Fruit fly (Drosophila melanogaster) whole organism, embryonic: ENCODE data around the gene CG32432.
A peak's percentile ranks its signal among the peaks of the same experiment; 100 is the strongest.

Experiments
- CG10979 ChIP-seq: fragments of 200-800 bp; sonication (Bioruptor generic); optimal IDR thresholded peaks from 2 replicates; lab custom pipeline; 2018; ENCODE audit warnings: missing biosample characterization, mild to moderate bottlenecking, missing genetic modification characterization, moderate library complexity
- CG11504 ChIP-seq: fragments of 200-800 bp; sonication (Bioruptor generic); optimal IDR thresholded peaks from 3 replicates; lab custom pipeline; 2019; ENCODE audit warnings: missing biosample characterization, mild to moderate bottlenecking, missing genetic modification characterization, moderate library complexity
- CG12391 ChIP-seq: fragments of 200-800 bp; sonication (Bioruptor generic); optimal IDR thresholded peaks from 3 replicates; lab custom pipeline; 2018; ENCODE audit warnings: missing biosample characterization, mild to moderate bottlenecking, missing genetic modification characterization, moderate library complexity
- CG13775 ChIP-seq: fragments of 200-800 bp; sonication (Bioruptor generic); optimal IDR thresholded peaks from 3 replicates; lab custom pipeline; 2017; ENCODE audit warnings: missing biosample characterization, mild to moderate bottlenecking, missing genetic modification characterization
- CG1602 ChIP-seq: fragments of 200-800 bp; sonication (Bioruptor generic); optimal IDR thresholded peaks from 3 replicates; lab custom pipeline; 2016; ENCODE audit warnings: missing biosample characterization, missing genetic modification characterization
- CG16779 ChIP-seq: fragments of 200-800 bp; sonication (Bioruptor generic); IDR thresholded peaks from 2 replicates; pipeline ENCODE4 v1.3.6; 2022; ENCODE audit warnings: missing biosample characterization, missing genetic modification characterization
- CG17361 ChIP-seq: fragments of 200-800 bp; sonication (Bioruptor generic); IDR thresholded peaks from 3 replicates; pipeline ENCODE4 v1.3.6; 2022; ENCODE audit warnings: missing biosample characterization, missing genetic modification characterization
- CG17829 ChIP-seq: fragments of 200-800 bp; optimal IDR thresholded peaks from 2 replicates; lab custom pipeline; 2019; ENCODE audit warnings: missing biosample characterization, mild to moderate bottlenecking, missing genetic modification characterization, moderate library complexity
- CG18262 ChIP-seq: fragments of 200-800 bp; optimal IDR thresholded peaks from 3 replicates; lab custom pipeline; 2019; ENCODE audit warnings: missing biosample characterization, mild to moderate bottlenecking, missing genetic modification characterization, moderate library complexity
- CG2120 ChIP-seq: fragments of 200-800 bp; sonication (Bioruptor generic); optimal IDR thresholded peaks from 3 replicates; lab custom pipeline; 2016; ENCODE audit warnings: missing biosample characterization, missing genetic modification characterization
- CG2678 ChIP-seq: fragments of 200-800 bp; sonication (Bioruptor generic); optimal IDR thresholded peaks from 3 replicates; lab custom pipeline; 2019; ENCODE audit warnings: missing biosample characterization, mild to moderate bottlenecking, missing genetic modification characterization, moderate library complexity
- CG2712 ChIP-seq: fragments of 200-800 bp; optimal IDR thresholded peaks from 3 replicates; lab custom pipeline; 2019; ENCODE audit warnings: missing biosample characterization, mild to moderate bottlenecking, missing genetic modification characterization, moderate library complexity
- CG31441 ChIP-seq: fragments of 200-800 bp; sonication (Bioruptor generic); IDR thresholded peaks from 2 replicates; pipeline ENCODE4 v1.3.6; 2022; ENCODE audit warnings: missing biosample characterization, missing genetic modification characterization
- CG32772 ChIP-seq: fragments of 200-800 bp; sonication (Bioruptor generic); IDR thresholded peaks from 2 replicates; pipeline ENCODE4 v1.3.6; 2022; ENCODE audit warnings: missing biosample characterization, missing genetic modification characterization
- CG33557 ChIP-seq: fragments of 200-800 bp; sonication (Bioruptor generic); optimal IDR thresholded peaks from 2 replicates; lab custom pipeline; 2019; ENCODE audit warnings: missing biosample characterization, mild to moderate bottlenecking, missing genetic modification characterization, moderate library complexity
- CG7839 ChIP-seq: fragments of 200-800 bp; sonication (Bioruptor generic); optimal IDR thresholded peaks from 3 replicates; lab custom pipeline; 2018; ENCODE audit warnings: missing biosample characterization, mild to moderate bottlenecking, missing genetic modification characterization, moderate library complexity
- CG8089 ChIP-seq: fragments of 200-800 bp; sonication (Bioruptor generic); optimal IDR thresholded peaks from 3 replicates; lab custom pipeline; 2016; ENCODE audit warnings: missing biosample characterization, missing genetic modification characterization
- CG8388 ChIP-seq: fragments of 200-800 bp; sonication (Bioruptor generic); optimal IDR thresholded peaks from 2 replicates; lab custom pipeline; 2019; ENCODE audit warnings: missing biosample characterization, mild to moderate bottlenecking, missing genetic modification characterization, moderate library complexity
- CoRest ChIP-seq: fragments of 200-800 bp; sonication (Bioruptor generic); optimal IDR thresholded peaks from 3 replicates; lab custom pipeline; 2018; ENCODE audit warnings: missing biosample characterization, mild to moderate bottlenecking, missing genetic modification characterization, moderate library complexity
- Dip2 ChIP-seq: fragments of 200-800 bp; sonication (Bioruptor generic); IDR thresholded peaks from 2 replicates; pipeline ENCODE4 v1.3.6; 2022; ENCODE audit warnings: missing biosample characterization, missing genetic modification characterization
- Hr51 ChIP-seq, 2 experiments: fragments of 200-800 bp; sonication (Bioruptor generic); optimal IDR thresholded peaks; 2 replicates in 1 of 2; 3 replicates in 1 of 2; lab custom pipeline; 2016 to 2018; ENCODE audit warnings: missing biosample characterization in 2 of 2, missing genetic modification characterization in 2 of 2, mild to moderate bottlenecking in 1 of 2, moderate library complexity in 1 of 2
- Hsf ChIP-seq: fragments of 200-800 bp; sonication (Bioruptor generic); optimal IDR thresholded peaks from 3 replicates; lab custom pipeline; 2016; ENCODE audit warnings: missing biosample characterization, missing genetic modification characterization
- Med ChIP-seq: fragments of 200-800 bp; sonication (Bioruptor generic); peaks from one replicate; lab custom pipeline; 2016; ENCODE audit warnings: missing biosample characterization, missing genetic modification characterization, mild to moderate bottlenecking, inconsistent platforms, moderate library complexity
- NfI ChIP-seq: fragments of 200-800 bp; sonication (Bioruptor generic); optimal IDR thresholded peaks from 3 replicates; lab custom pipeline; 2018; ENCODE audit warnings: missing biosample characterization, mild to moderate bottlenecking, missing genetic modification characterization, moderate library complexity
- Oli ChIP-seq: fragments of 200-800 bp; sonication (Bioruptor generic); optimal IDR thresholded peaks from 2 replicates; lab custom pipeline; 2018; ENCODE audit warnings: missing biosample characterization, mild to moderate bottlenecking, missing genetic modification characterization, moderate library complexity
- Pdp1 ChIP-seq, 2 experiments: fragments of 200-800 bp; sonication (Bioruptor generic); optimal IDR thresholded peaks; 3 replicates each; lab custom pipeline; 2016; ENCODE audit warnings: missing biosample characterization in 2 of 2, missing genetic modification characterization in 2 of 2, mild to moderate bottlenecking in 1 of 2, moderate library complexity in 1 of 2
- Sin3A ChIP-seq: fragments of >200 bp; optimal IDR thresholded peaks from 2 replicates; lab custom pipeline; 2018
- Sox102F ChIP-seq: fragments of 200-800 bp; sonication (Bioruptor generic); optimal IDR thresholded peaks from 2 replicates; lab custom pipeline; 2018; ENCODE audit warnings: missing biosample characterization, mild to moderate bottlenecking, missing genetic modification characterization, moderate library complexity
- Ssrp ChIP-seq: fragments of 200-800 bp; sonication (Bioruptor generic); optimal IDR thresholded peaks from 2 replicates; lab custom pipeline; 2018; ENCODE audit warnings: missing biosample characterization, mild to moderate bottlenecking, missing genetic modification characterization, moderate library complexity
- Tbp ChIP-seq: fragments of >200 bp; optimal IDR thresholded peaks from 2 replicates; lab custom pipeline; 2018; ENCODE audit warnings: missing biosample characterization, missing genetic modification characterization
- Xbp1 ChIP-seq: fragments of 200-800 bp; sonication (Bioruptor generic); optimal IDR thresholded peaks from 3 replicates; lab custom pipeline; 2016; ENCODE audit warnings: missing biosample characterization, mild to moderate bottlenecking, missing genetic modification characterization
- bcd ChIP-seq: fragments of 200-800 bp; sonication (Bioruptor generic); optimal IDR thresholded peaks from 2 replicates; lab custom pipeline; 2017; ENCODE audit warnings: missing biosample characterization, mild to moderate bottlenecking, missing genetic modification characterization
- bsh ChIP-seq, 2 experiments: fragments of 200-800 bp; sonication (Bioruptor generic); optimal IDR thresholded peaks; 2 replicates each; lab custom pipeline; 2017 to 2018; ENCODE audit warnings: mild to moderate bottlenecking in 2 of 2, missing biosample characterization in 2 of 2, missing genetic modification characterization in 2 of 2, moderate library complexity in 1 of 2
- chif ChIP-seq, 2 experiments: fragments of 200-800 bp; sonication (Bioruptor generic); optimal IDR thresholded peaks; 3 replicates each; lab custom pipeline; 2016; ENCODE audit warnings: missing biosample characterization in 2 of 2, missing genetic modification characterization in 2 of 2
- chm ChIP-seq: fragments of 200-800 bp; sonication (Bioruptor generic); IDR thresholded peaks from 2 replicates; pipeline ENCODE4 v1.3.6; 2022; ENCODE audit warnings: missing biosample characterization, missing genetic modification characterization
- eve ChIP-seq, 2 experiments: fragments of >200 bp; optimal IDR thresholded peaks; 2 replicates each; lab custom pipeline; 2017; ENCODE audit warnings: missing biosample characterization in 2 of 2, missing genetic modification characterization in 2 of 2
- fd96Cb ChIP-seq: fragments of 200-800 bp; sonication (Bioruptor generic); optimal IDR thresholded peaks from 2 replicates; lab custom pipeline; 2018; ENCODE audit warnings: missing biosample characterization, mild to moderate bottlenecking, missing genetic modification characterization, moderate library complexity
- gem ChIP-seq: fragments of 200-800 bp; sonication (Bioruptor generic); optimal IDR thresholded peaks from 2 replicates; lab custom pipeline; 2019; ENCODE audit warnings: missing biosample characterization, mild to moderate bottlenecking, missing genetic modification characterization, moderate library complexity
- grau ChIP-seq: fragments of 200-800 bp; optimal IDR thresholded peaks from 3 replicates; lab custom pipeline; 2019; ENCODE audit warnings: missing biosample characterization, mild to moderate bottlenecking, missing genetic modification characterization, moderate library complexity
- lilli ChIP-seq: fragments of 200-800 bp; sonication (Bioruptor generic); optimal IDR thresholded peaks from 3 replicates; lab custom pipeline; 2016; ENCODE audit warnings: missing biosample characterization, missing genetic modification characterization
- lola ChIP-seq, 3 experiments: fragments of >200 bp in 2 of 3; fragments of 200-800 bp in 1 of 3; sonication (Bioruptor generic) in 1 of 3; optimal IDR thresholded peaks; 2 replicates each; lab custom pipeline; 2017 to 2019; ENCODE audit warnings: missing biosample characterization in 3 of 3, missing genetic modification characterization in 3 of 3, mild to moderate bottlenecking in 1 of 3, moderate library complexity in 1 of 3
- mam ChIP-seq: fragments of 200-800 bp; sonication (Bioruptor generic); optimal IDR thresholded peaks from 3 replicates; lab custom pipeline; 2016; ENCODE audit warnings: missing biosample characterization, missing genetic modification characterization
- nmo ChIP-seq: fragments of 200-800 bp; sonication (Bioruptor generic); optimal IDR thresholded peaks from 2 replicates; lab custom pipeline; 2018; ENCODE audit warnings: missing biosample characterization, mild to moderate bottlenecking, missing genetic modification characterization, moderate library complexity
- phol ChIP-seq: fragments of 200-800 bp; sonication (Bioruptor generic); optimal IDR thresholded peaks from 3 replicates; lab custom pipeline; 2018; ENCODE audit warnings: missing biosample characterization, mild to moderate bottlenecking, missing genetic modification characterization, moderate library complexity
- row ChIP-seq: fragments of 200-800 bp; sonication (Bioruptor generic); IDR thresholded peaks from 3 replicates; pipeline ENCODE4 v1.3.6; 2022; ENCODE audit warnings: missing biosample characterization, missing genetic modification characterization
- sens ChIP-seq: fragments of 200-800 bp; sonication (Bioruptor generic); peaks from one replicate; lab custom pipeline; 2016; ENCODE audit warnings: missing biosample characterization, missing genetic modification characterization
- slbo ChIP-seq: fragments of 200-800 bp; sonication (Bioruptor generic); IDR thresholded peaks from 2 replicates; pipeline ENCODE4 v1.3.6; 2022; ENCODE audit warnings: missing biosample characterization, missing genetic modification characterization
- trh ChIP-seq: fragments of 200-800 bp; sonication (Bioruptor generic); optimal IDR thresholded peaks from 2 replicates; lab custom pipeline; 2016; ENCODE audit warnings: missing biosample characterization, missing genetic modification characterization
- unpg ChIP-seq: fragments of 200-800 bp; sonication (Bioruptor generic); optimal IDR thresholded peaks from 3 replicates; lab custom pipeline; 2018; ENCODE audit warnings: missing biosample characterization, mild to moderate bottlenecking, missing genetic modification characterization, moderate library complexity
- wdn ChIP-seq: fragments of 200-800 bp; sonication (Bioruptor generic); IDR thresholded peaks from 2 replicates; pipeline ENCODE4 v1.3.6; 2022; ENCODE audit warnings: missing biosample characterization, missing genetic modification characterization

CG32432 gene

DNA sequence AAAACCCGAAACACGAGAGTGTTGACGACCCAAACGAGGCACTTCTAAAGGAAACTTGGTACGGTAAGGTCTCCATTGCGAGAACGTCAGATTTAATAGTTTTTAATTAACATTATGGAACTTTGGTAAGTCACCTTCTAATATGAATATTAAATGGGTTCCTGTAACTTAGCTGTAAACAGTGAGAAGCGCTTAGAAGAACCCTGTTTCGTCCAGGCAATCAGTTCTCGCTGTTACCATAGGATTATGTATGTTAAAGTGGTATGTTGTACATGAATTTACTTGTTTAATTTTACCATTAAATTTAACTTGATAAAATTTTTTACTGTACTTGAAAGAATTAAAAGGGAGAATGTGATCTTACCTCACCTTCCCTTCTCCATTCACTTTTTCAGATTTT is 36.9 kb upstream of the CG32432 start:
- peak; percentile 51 for TF ChIP-seq CG17829 (tag; lab: Kevin White, UChicago)
- peak in 1 of 2 experiments; percentile 15 for TF ChIP-seq Pdp1 (GFP tag; optimal IDR thresholded peaks at IDR 0.05; lab: Kevin White, UChicago)
- peak; percentile 25 for TF ChIP-seq fd96Cb (tag; lab: Kevin White, UChicago)
- peak; percentile 39 for TF ChIP-seq CG10979 (tag; lab: Kevin White, UChicago)
- TF ChIP-seq CoRest (tag; lab: Kevin White, UChicago), result peak; percentile 39
- TF ChIP-seq CG8089 (GFP tag; lab: Kevin White, UChicago), result no peak
- peak; percentile 27 for TF ChIP-seq Ssrp
- peak; percentile 43 for TF ChIP-seq CG18262 (tag; lab: Kevin White, UChicago)
- TF ChIP-seq bsh (GFP tag; optimal IDR thresholded peaks at IDR 0.05; lab: Kevin White, UChicago), result peak in 1 of 2 experiments; percentile 14
- TF ChIP-seq bcd (GFP tag; lab: Kevin White, UChicago), result no peak
- peak; percentile 6 for TF ChIP-seq CG8388 (GFP tag; lab: Kevin White, UChicago)
- TF ChIP-seq phol (tag; lab: Kevin White, UChicago), result peak; percentile 41
- TF ChIP-seq eve (GFP tag; optimal IDR thresholded peaks at IDR 0.05; lab: Kevin White, UChicago), result peak in 1 of 2 experiments; percentile 48
- no peak for TF ChIP-seq Tbp (GFP tag; lab: Kevin White, UChicago)
- peak; percentile 38 for TF ChIP-seq CG7839 (tag; lab: Kevin White, UChicago)
- peak; percentile 4 for TF ChIP-seq CG13775 (GFP tag; lab: Kevin White, UChicago)
- TF ChIP-seq mam (GFP tag; lab: Kevin White, UChicago), result peak; percentile 16
- peak; percentile 54 for TF ChIP-seq CG2678 (tag; lab: Kevin White, UChicago)
- no peak for TF ChIP-seq CG32772
- peak; percentile 86 for TF ChIP-seq sens
- peak; percentile 45 for TF ChIP-seq Med (GFP tag; lab: Kevin White, UChicago)
- peak; percentile 90 for TF ChIP-seq grau (tag; lab: Kevin White, UChicago)
- peak in 1 of 2 experiments; percentile 22 for TF ChIP-seq Hr51 (GFP tag; optimal IDR thresholded peaks at IDR 0.05; lab: Kevin White, UChicago)
- 0 out of 2 replicates have a peak, but pooled peaks have one; percentile 21 for TF ChIP-seq CG31441 (GFP tag; lab: Robert Waterston, UW)
- TF ChIP-seq CG33557, result no peak
- no peak for TF ChIP-seq Sin3A (lab: Kevin White, UChicago)
- TF ChIP-seq CG2120 (GFP tag; lab: Kevin White, UChicago), result peak; percentile 49
- TF ChIP-seq trh (GFP tag; lab: Kevin White, UChicago), result no peak
- TF ChIP-seq NfI (GFP tag; lab: Kevin White, UChicago), result peak; percentile 19
- TF ChIP-seq row (GFP tag; lab: Robert Waterston, UW), result peak; percentile 36; the same call in 1 of the 3 replicates
- peak; percentile 3 for TF ChIP-seq unpg (GFP tag; lab: Kevin White, UChicago)
- peak; percentile 25 for TF ChIP-seq Sox102F (GFP tag; lab: Kevin White, UChicago)
- TF ChIP-seq nmo, result peak; percentile 1
- no peak for TF ChIP-seq chm (GFP tag; lab: Robert Waterston, UW)
- peak; percentile 3 for TF ChIP-seq CG12391 (tag; lab: Kevin White, UChicago)
- no peak for TF ChIP-seq CG16779
- no peak for TF ChIP-seq Dip2 (GFP tag; lab: Robert Waterston, UW)
- peak; percentile 54 for TF ChIP-seq gem (tag; lab: Kevin White, UChicago)
- TF ChIP-seq chif (GFP tag; optimal IDR thresholded peaks at IDR 0.05; lab: Kevin White, UChicago), result peak in 1 of 2 experiments; percentile 2
- peak; percentile 35 for TF ChIP-seq CG2712
- TF ChIP-seq lilli (GFP tag; lab: Kevin White, UChicago), result peak; percentile 18
- peak; percentile 22 for TF ChIP-seq CG11504
- no peak for TF ChIP-seq wdn
- peak; percentile 52; the same call in 2 of the 3 replicates for TF ChIP-seq CG17361 (GFP tag; lab: Robert Waterston, UW)
- TF ChIP-seq CG1602 (GFP tag; lab: Kevin White, UChicago), result peak; percentile 5
- TF ChIP-seq Oli (tag; lab: Kevin White, UChicago), result peak; percentile 38
- TF ChIP-seq slbo, result peak; percentile 32
- peak; percentile 16 for TF ChIP-seq Xbp1 (GFP tag; lab: Kevin White, UChicago)
- TF ChIP-seq Hsf (GFP tag; lab: Kevin White, UChicago), result peak; percentile 14
- TF ChIP-seq lola (GFP tag; optimal IDR thresholded peaks at IDR 0.05; lab: Kevin White, UChicago), result peak in 1 of 3 experiments; percentile 28
